Worm (Caenorhabditis elegans): Measurements from ENCODE around the gene C49F5.7.

- TF ChIP-seq W03F9.2 (tag; optimal IDR thresholded peaks at IDR 0.05) (no peak), him-1 (tag; optimal IDR thresholded peaks at IDR 0.05) (no peak), dao-5 (tag; optimal IDR thresholded peaks at IDR 0.05) (no peak)
These were observed 40.1 kb downstream of the C49F5.7 start for ce11 chrX:12034661-12035060.

All from whole organism, L4/young adult.